Fruit fly (Drosophila melanogaster): Measurements from ENCODE around the gene tkv.

- TF ChIP-seq Mad (GFP tag; optimal IDR thresholded peaks at IDR 0.05) (no peak), mam (GFP tag; optimal IDR thresholded peaks at IDR 0.05) (no peak), cato (GFP tag; optimal IDR thresholded peaks at IDR 0.05; ENCODE audit: borderline replicate concordance) (no peak), CG33557 (GFP tag; optimal IDR thresholded peaks at IDR 0.05) (no peak), br (optimal IDR thresholded peaks at IDR 0.05) (no peak), CG17359 (tag; optimal IDR thresholded peaks at IDR 0.05) (no peak), CrebB (tag; optimal IDR thresholded peaks at IDR 0.05) (no peak), bowl (GFP tag; IDR thresholded peaks at IDR 0.05) (no peak), nom (GFP tag; optimal IDR thresholded peaks at IDR 0.05) (peak; percentile 65), luna (GFP tag; optimal IDR thresholded peaks at IDR 0.05) (no peak)
Observed at dm6 chr2L:5289921-5290320, 18.7 kb upstream of the tkv start.
